Worm (Caenorhabditis elegans): ENCODE measurements around the gene ceh-79.

ceh-79 gene

ce11 chrV:13273302-13273701 is 28.3 kb upstream of the ceh-79 start:
- TF ChIP-seq elt-2 (tag; optimal IDR thresholded peaks at IDR 0.05) = peak; percentile 54
- TF ChIP-seq nhr-28 (tag; optimal IDR thresholded peaks at IDR 0.05) = no peak

- TF ChIP-seq elt-2 (tag; optimal IDR thresholded peaks at IDR 0.05) (peak; percentile 52), lin-35 (GFP tag; optimal IDR thresholded peaks at IDR 0.05) (no peak), blmp-1 (tag; optimal IDR thresholded peaks at IDR 0.05) (no peak), pax-3 (tag; optimal IDR thresholded peaks at IDR 0.05) (peak; percentile 38), mep-1 (tag; optimal IDR thresholded peaks at IDR 0.05) (no peak)
These were observed 27.0 kb upstream of the ceh-79 start for ce11 chrV:13274615-13275014.

ce11 chrV:13275959-13276358 is 25.7 kb upstream of the ceh-79 start, which contains the start of gene F32F2.4:
Gene F32F2.4, plus strand, starts transcription at chrV:13276259.
- TF ChIP-seq elt-2 (tag; optimal IDR thresholded peaks at IDR 0.05) = no peak
- TF ChIP-seq efl-1 (optimal IDR thresholded peaks at IDR 0.05) = no peak
- no peak for TF ChIP-seq efl-1 (GFP tag; optimal IDR thresholded peaks at IDR 0.05 in 1 of 2)
- TF ChIP-seq elt-3 (tag; optimal IDR thresholded peaks at IDR 0.05) = no peak
- no peak for TF ChIP-seq C04F5.9 (tag; optimal IDR thresholded peaks at IDR 0.05)

- no peak for TF ChIP-seq fos-1 (tag; optimal IDR thresholded peaks at IDR 0.05)
- TF ChIP-seq hlh-17 (GFP tag; optimal IDR thresholded peaks at IDR 0.05; ENCODE audit: borderline replicate concordance) = no peak
- TF ChIP-seq efl-1 (optimal IDR thresholded peaks at IDR 0.05) = no peak
- TF ChIP-seq efl-1 (GFP tag; optimal IDR thresholded peaks at IDR 0.05 in 1 of 2) = peak in 1 of 2 experiments; percentile 59
- TF ChIP-seq isw-1 (GFP tag; IDR thresholded peaks at IDR 0.05) = no peak
- TF ChIP-seq nhr-20 (tag; optimal IDR thresholded peaks at IDR 0.05) = no peak
- peak; percentile 85 for TF ChIP-seq blmp-1 (tag; optimal IDR thresholded peaks at IDR 0.05)
- TF ChIP-seq ets-5 (GFP tag; IDR thresholded peaks at IDR 0.05) = no peak
These were observed 21.3 kb upstream of the ceh-79 start for ce11 chrV:13280382-13280781.

ce11 chrV:13282958-13283357 is 18.7 kb upstream of the ceh-79 start:
- TF ChIP-seq ces-1 (GFP tag; optimal IDR thresholded peaks at IDR 0.05) (no peak), ztf-4 (tag; optimal IDR thresholded peaks at IDR 0.05) (no peak), lsy-2 (tag; optimal IDR thresholded peaks at IDR 0.05) (no peak), nhr-71 (tag; optimal IDR thresholded peaks at IDR 0.05) (peak; percentile 37)

- TF ChIP-seq pqm-1 (tag; optimal IDR thresholded peaks at IDR 0.05) (no peak), pax-3 (tag; optimal IDR thresholded peaks at IDR 0.05) (no peak), unc-130 (tag; optimal IDR thresholded peaks at IDR 0.05) (no peak), ceh-8 (GFP tag; optimal IDR thresholded peaks at IDR 0.05) (no peak), mdl-1 (tag; optimal IDR thresholded peaks at IDR 0.05) (no peak), rnt-1 (tag; optimal IDR thresholded peaks at IDR 0.05) (peak; percentile 62), sptf-1 (tag; optimal IDR thresholded peaks at IDR 0.05) (no peak), nhr-84 (tag; optimal IDR thresholded peaks at IDR 0.05) (no peak), fos-1 (tag; optimal IDR thresholded peaks at IDR 0.05) (no peak), egl-13 (tag; optimal IDR thresholded peaks at IDR 0.05) (no peak), fkh-10 (GFP tag; optimal IDR thresholded peaks at IDR 0.05) (no peak), lin-14 (GFP tag; optimal IDR thresholded peaks at IDR 0.05) (peak; percentile 73), unc-30 (tag; optimal IDR thresholded peaks at IDR 0.05) (no peak), blmp-1 (tag; optimal IDR thresholded peaks at IDR 0.05) (peak; percentile 26), elt-2 (tag; optimal IDR thresholded peaks at IDR 0.05) (no peak), nhr-71 (tag; optimal IDR thresholded peaks at IDR 0.05) (peak; percentile 30), ces-1 (GFP tag; optimal IDR thresholded peaks at IDR 0.05) (no peak), nhr-76 (tag; optimal IDR thresholded peaks at IDR 0.05) (no peak), lsy-2 (tag; optimal IDR thresholded peaks at IDR 0.05) (peak in 1 of 2 experiments; percentile 23), ama-1 (optimal IDR thresholded peaks at IDR 0.05) (no peak), lin-35 (GFP tag; optimal IDR thresholded peaks at IDR 0.05) (no peak)
These were observed 16.3 kb upstream of the ceh-79 start for ce11 chrV:13285284-13285683.

All from whole organism, L1 larva.